Fruit fly (Drosophila melanogaster): ENCODE results near the gene phu.

phu gene

DNA sequence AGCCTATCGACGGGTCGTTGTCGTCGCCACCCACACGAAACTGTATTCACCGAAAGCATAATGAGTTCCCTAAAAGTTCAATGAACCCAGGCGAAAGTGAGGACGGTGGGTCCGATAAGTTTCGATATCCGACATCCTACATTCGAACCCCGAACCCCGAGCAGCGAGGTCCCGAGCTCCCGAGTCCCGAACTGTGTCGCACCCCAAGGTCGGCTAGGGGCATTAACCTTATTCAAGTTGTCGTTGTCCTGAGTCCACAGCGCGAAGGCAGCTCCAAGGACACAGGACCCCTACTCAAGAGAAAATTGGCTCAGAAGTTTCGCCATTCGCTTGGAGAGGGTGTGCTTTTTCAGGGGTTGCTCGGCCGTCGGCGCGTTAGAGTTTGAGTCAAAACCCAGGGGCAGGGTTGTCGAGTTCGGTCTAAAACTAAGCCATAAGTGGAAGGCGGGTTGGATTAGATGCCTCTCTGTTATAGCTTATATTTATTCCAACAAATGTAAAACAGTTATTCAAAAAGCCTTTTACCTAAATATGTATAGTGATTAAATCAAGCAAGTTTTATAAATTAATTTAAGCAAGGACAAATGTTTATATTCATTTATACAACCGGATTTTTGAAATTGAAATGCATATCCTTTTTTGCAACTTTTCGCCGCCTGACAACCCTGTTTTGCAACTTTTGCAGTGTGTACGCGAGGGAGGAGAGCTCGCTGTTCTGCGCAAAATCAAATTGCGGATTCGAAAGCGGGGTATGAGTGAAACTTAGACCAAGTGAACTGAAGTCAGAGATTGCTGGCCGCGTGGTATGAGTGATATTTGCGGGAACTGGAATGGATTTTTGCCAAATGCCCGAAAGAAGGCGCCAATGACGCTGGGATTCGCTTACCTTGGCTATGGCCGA is 35.0 kb upstream of the phu start (continued):
- TF ChIP-seq ATbp (GFP tag; optimal IDR thresholded peaks at IDR 0.05) (peak; percentile 62), exex (tag; optimal IDR thresholded peaks at IDR 0.05) (peak; percentile 60), tx (GFP tag; optimal IDR thresholded peaks at IDR 0.05) (peak; percentile 7), Atf3 (GFP tag; optimal IDR thresholded peaks at IDR 0.05) (no peak), peb (GFP tag; IDR thresholded peaks at IDR 0.05) (0 out of 2 replicates have a peak, but pooled peaks have one; percentile 6), stwl (tag; optimal IDR thresholded peaks at IDR 0.05) (no peak), gsb (GFP tag; IDR thresholded peaks at IDR 0.05) (peak; percentile 30; the same call in 1 of the 2 replicates), D (optimal IDR thresholded peaks at IDR 0.05) (no peak), D (GFP tag; optimal IDR thresholded peaks at IDR 0.05) (peak; percentile 41), disco-r (GFP tag; optimal IDR thresholded peaks at IDR 0.05) (peak; percentile 6), zfh2 (GFP tag; optimal IDR thresholded peaks at IDR 0.05) (peak; percentile 43), CG12071 (GFP tag; optimal IDR thresholded peaks at IDR 0.05) (peak; percentile 51), CG10366 (GFP tag; IDR thresholded peaks at IDR 0.05) (peak; percentile 46), bab2 (GFP tag; optimal IDR thresholded peaks at IDR 0.05) (peak; percentile 58), Aef1 (GFP tag; IDR thresholded peaks at IDR 0.05) (peak; percentile 27; the same call in 1 of the 3 replicates), dm (GFP tag; optimal IDR thresholded peaks at IDR 0.05) (peak; percentile 23), Ets65A (GFP tag) (no peak), klu (GFP tag; IDR thresholded peaks at IDR 0.05) (0 out of 2 replicates have a peak, but pooled peaks have one; percentile 19), cato (GFP tag; optimal IDR thresholded peaks at IDR 0.05; ENCODE audit: borderline replicate concordance) (no peak), tin (GFP tag; optimal IDR thresholded peaks at IDR 0.05) (peak; percentile 61), NC2α (GFP tag; optimal IDR thresholded peaks at IDR 0.05) (no peak), CoRest (tag; optimal IDR thresholded peaks at IDR 0.05) (peak; percentile 79), pita (GFP tag; optimal IDR thresholded peaks at IDR 0.05) (no peak), schlank (tag; optimal IDR thresholded peaks at IDR 0.05) (peak; percentile 46), tap (tag; optimal IDR thresholded peaks at IDR 0.05) (peak; percentile 71), Dad (GFP tag; optimal IDR thresholded peaks at IDR 0.05) (peak; percentile 23), ind (GFP tag; optimal IDR thresholded peaks at IDR 0.05) (peak; percentile 69), pnt (GFP tag; optimal IDR thresholded peaks at IDR 0.05) (peak; percentile 16), esg (GFP tag; conservative IDR thresholded peaks at IDR 0.05) (peak; percentile 45), CG15011 (GFP tag; optimal IDR thresholded peaks at IDR 0.05) (peak; percentile 57), CG34376 (GFP tag; optimal IDR thresholded peaks at IDR 0.05) (peak; percentile 94), Xrp1 (GFP tag; IDR thresholded peaks at IDR 0.05) (peak; percentile 62), BtbVII (GFP tag; optimal IDR thresholded peaks at IDR 0.05) (peak; percentile 73), CG12219 (GFP tag; optimal IDR thresholded peaks at IDR 0.05) (peak; percentile 54), CG9932 (GFP tag; IDR thresholded peaks at IDR 0.05) (peak; percentile 65), gro (GFP tag; optimal IDR thresholded peaks at IDR 0.05) (peak; percentile 1), Dref (GFP tag; IDR thresholded peaks at IDR 0.05) (no peak), CG17359 (tag; optimal IDR thresholded peaks at IDR 0.05) (peak; percentile 61), Jarid2 (GFP tag; optimal IDR thresholded peaks at IDR 0.05) (no peak), H15 (GFP tag; IDR thresholded peaks at IDR 0.05) (no peak), CG1792 (GFP tag; optimal IDR thresholded peaks at IDR 0.05) (peak; percentile 14), chinmo (GFP tag; IDR thresholded peaks at IDR 0.05; ENCODE audit: partially characterized antibody) (no peak), CG13424 (tag; optimal IDR thresholded peaks at IDR 0.05) (peak; percentile 88), CG7786 (GFP tag; optimal IDR thresholded peaks at IDR 0.05) (peak; percentile 49), HLHmδ (GFP tag; optimal IDR thresholded peaks at IDR 0.05) (no peak), sens (GFP tag) (peak; percentile 82), sisA (GFP tag; IDR thresholded peaks at IDR 0.05) (peak; percentile 50; the same call in 1 of the 2 replicates), Oli (tag; optimal IDR thresholded peaks at IDR 0.05) (peak; percentile 62), MTF-1 (GFP tag; optimal IDR thresholded peaks at IDR 0.05; ENCODE audit: borderline replicate concordance) (no peak)
